Fruit fly (Drosophila melanogaster) S2 (cell line): Measurements from ENCODE around the gene CG14435.

ENCODE experiments used
- CG8478 ChIP-seq: fragments of >200 bp; optimal IDR thresholded peaks from 2 replicates; lab custom pipeline; 2018
- CTCF ChIP-seq, 2 experiments: fragments of >200 bp; optimal IDR thresholded peaks; 2 replicates each; lab custom pipeline; 2018

DNA sequence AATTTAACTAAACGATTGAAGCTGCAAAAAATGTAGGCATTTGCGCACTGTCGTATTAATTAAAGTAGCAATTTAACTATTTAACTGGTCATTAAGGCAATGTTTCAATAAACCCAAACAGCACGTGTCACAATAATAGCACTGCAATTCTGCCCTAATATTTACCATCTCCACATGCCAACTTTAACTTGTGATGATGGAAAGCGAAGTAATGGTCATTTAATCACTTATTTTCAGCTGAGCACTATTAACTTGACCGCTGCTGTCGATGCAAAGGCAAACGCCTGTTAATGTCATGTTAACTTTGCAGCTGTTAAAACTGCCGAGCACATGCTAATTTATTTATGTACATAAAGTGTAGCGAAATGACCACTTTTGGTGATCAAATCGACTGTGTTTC lies 49.5 kb downstream of the CG14435 start:
- TF ChIP-seq CG8478: no peak
- TF ChIP-seq CTCF (optimal IDR thresholded peaks at IDR 0.05; lab: Kevin White, UChicago): no peak
